Worm (Caenorhabditis elegans) whole organism, L4 larva: Measurements from ENCODE around the gene suex-2.

Source experiments
- F37D6.2 ChIP-seq: sonication (generic microtip); optimal IDR thresholded peaks from 2 replicates; lab custom pipeline; 2016; ENCODE audit warnings: mild to moderate bottlenecking, missing genetic modification characterization, missing compliant biosample characterization
- T26A8.4 ChIP-seq: fragments of 200-800 bp; sonication (Bioruptor generic); IDR thresholded peaks from 2 replicates; pipeline ENCODE4 v1.3.6; 2022; ENCODE audit warnings: missing genetic modification characterization, missing compliant biosample characterization
- Y105C5A.15 ChIP-seq: fragments of 200-800 bp; sonication (Bioruptor generic); IDR thresholded peaks from 2 replicates; pipeline ENCODE4 v1.3.6; 2022; ENCODE audit warnings: missing genetic modification characterization, missing compliant biosample characterization
- Y5F2A.4 ChIP-seq: fragments of 200-800 bp; sonication (Bioruptor generic); optimal IDR thresholded peaks from 2 replicates; lab custom pipeline; 2018; ENCODE audit warnings: mild to moderate bottlenecking, missing genetic modification characterization, missing compliant biosample characterization
- Y75B8A.6 ChIP-seq: fragments of 200-800 bp; sonication (Bioruptor generic); IDR thresholded peaks from 2 replicates; pipeline ENCODE4 v1.3.6; 2022; ENCODE audit warnings: missing genetic modification reagents, missing genetic modification characterization, missing compliant biosample characterization
- ZK337.2 ChIP-seq: fragments of 200-800 bp; sonication (Bioruptor generic); IDR thresholded peaks from 2 replicates; pipeline ENCODE4 v1.3.6; 2022; ENCODE audit warnings: missing genetic modification reagents, missing genetic modification characterization, missing compliant biosample characterization
- ZK546.5 ChIP-seq, 2 experiments: sonication (generic microtip); optimal IDR thresholded peaks; 2 replicates each; lab custom pipeline; 2017; ENCODE audit warnings: missing biosample characterization in 2 of 2, missing genetic modification characterization in 2 of 2
- attf-4 ChIP-seq: sonication (generic microtip); optimal IDR thresholded peaks from 3 replicates; lab custom pipeline; 2017; ENCODE audit warnings: missing biosample characterization, missing genetic modification characterization
- ceh-20 ChIP-seq: fragments of 200-800 bp; sonication (Bioruptor generic); IDR thresholded peaks from 2 replicates; pipeline ENCODE4 v1.3.6; 2022; ENCODE audit warnings: missing genetic modification reagents, missing genetic modification characterization, missing compliant biosample characterization
- ceh-28 ChIP-seq: fragments of 150-350 bp; optimal IDR thresholded peaks from 2 replicates; lab custom pipeline; 2014; ENCODE audit warnings: missing biosample characterization, missing genetic modification reagents, missing genetic modification characterization
- ceh-32 ChIP-seq: sonication (generic microtip); optimal IDR thresholded peaks from 2 replicates; lab custom pipeline; 2016; ENCODE audit warnings: mild to moderate bottlenecking, missing genetic modification characterization, missing compliant biosample characterization; ENCODE audit not compliant: poor library complexity
- ceh-62 ChIP-seq: sonication (generic microtip); optimal IDR thresholded peaks from 2 replicates; lab custom pipeline; 2017; ENCODE audit warnings: missing biosample characterization, missing genetic modification characterization
- ces-1 ChIP-seq: fragments of 150-350 bp; sonication (generic microtip); optimal IDR thresholded peaks from 4 replicates; lab custom pipeline; 2014; ENCODE audit warnings: missing biosample characterization, missing genetic modification reagents, missing genetic modification characterization
- daf-12 ChIP-seq: fragments of 150-350 bp; optimal IDR thresholded peaks from 2 replicates; lab custom pipeline; 2014; ENCODE audit warnings: missing biosample characterization, missing genetic modification reagents, missing genetic modification characterization
- daf-19 ChIP-seq: fragments of 200-800 bp; sonication (Bioruptor generic); conservative IDR thresholded peaks from 2 replicates; pipeline ENCODE4 v1.3.6; 2022; ENCODE audit warnings: missing genetic modification characterization, missing compliant biosample characterization
- dmd-6 ChIP-seq: fragments of 200-800 bp; sonication (Bioruptor generic); IDR thresholded peaks from 2 replicates; pipeline ENCODE4 v1.3.6; 2022; ENCODE audit warnings: missing genetic modification reagents, missing genetic modification characterization, missing compliant biosample characterization
- dmd-8 ChIP-seq: fragments of 200-800 bp; sonication (Bioruptor generic); IDR thresholded peaks from 2 replicates; pipeline ENCODE4 v1.3.6; 2022; ENCODE audit warnings: missing genetic modification characterization, missing compliant biosample characterization
- dmd-9 ChIP-seq: fragments of 200-800 bp; sonication (Bioruptor generic); IDR thresholded peaks from 2 replicates; pipeline ENCODE4 v1.3.6; 2022; ENCODE audit warnings: missing genetic modification reagents, missing genetic modification characterization, missing compliant biosample characterization
- duxl-1 ChIP-seq: sonication (generic microtip); optimal IDR thresholded peaks from 2 replicates; lab custom pipeline; 2016; ENCODE audit warnings: mild to moderate bottlenecking, missing genetic modification characterization, moderate library complexity, missing compliant biosample characterization; ENCODE audit not compliant: poor library complexity
- dve-1 ChIP-seq: sonication (generic microtip); optimal IDR thresholded peaks from 2 replicates; lab custom pipeline; 2017; ENCODE audit warnings: antibody characterized with exemption, mild to moderate bottlenecking, missing genetic modification characterization, missing compliant biosample characterization; ENCODE audit not compliant: insufficient read depth
- egl-27 ChIP-seq: sonication (generic microtip); optimal IDR thresholded peaks from 3 replicates; lab custom pipeline; 2017; ENCODE audit warnings: missing biosample characterization, missing genetic modification reagents, missing genetic modification characterization
- egl-43 ChIP-seq: fragments of 200-800 bp; sonication (Bioruptor generic); IDR thresholded peaks from 2 replicates; pipeline ENCODE4 v1.3.6; 2022; ENCODE audit warnings: missing genetic modification reagents, missing genetic modification characterization, missing compliant biosample characterization
- gei-8 ChIP-seq: fragments of 200-800 bp; sonication (Bioruptor generic); optimal IDR thresholded peaks from 2 replicates; lab custom pipeline; 2018; ENCODE audit warnings: mild to moderate bottlenecking, missing genetic modification characterization, missing compliant biosample characterization
- hlh-11 ChIP-seq: fragments of 200-800 bp; sonication (Bioruptor generic); optimal IDR thresholded peaks from 2 replicates; lab custom pipeline; 2018; ENCODE audit warnings: mild to moderate bottlenecking, missing genetic modification characterization, missing compliant biosample characterization
- lin-1 ChIP-seq: fragments of 200-800 bp; sonication (Bioruptor generic); IDR thresholded peaks from 2 replicates; pipeline ENCODE4 v1.3.6; 2022; ENCODE audit warnings: missing genetic modification reagents, missing genetic modification characterization, missing compliant biosample characterization
- lin-13 ChIP-seq: fragments of 150-350 bp; optimal IDR thresholded peaks from 2 replicates; lab custom pipeline; 2014; ENCODE audit warnings: missing biosample characterization, missing genetic modification reagents, missing genetic modification characterization
- lin-15B ChIP-seq: fragments of 150-350 bp; sonication (generic microtip); optimal IDR thresholded peaks from 3 replicates; lab custom pipeline; 2014; ENCODE audit warnings: missing biosample characterization, missing genetic modification characterization
- lin-29 ChIP-seq: fragments of 200-800 bp; sonication (Bioruptor generic); IDR thresholded peaks from 2 replicates; pipeline ENCODE4 v1.3.6; 2022; ENCODE audit warnings: missing genetic modification reagents, missing genetic modification characterization, missing compliant biosample characterization
- lir-3 ChIP-seq: sonication (generic microtip); optimal IDR thresholded peaks from 2 replicates; lab custom pipeline; 2016; ENCODE audit warnings: mild to moderate bottlenecking, missing genetic modification characterization, missing compliant biosample characterization
- madf-5 ChIP-seq, 2 experiments: fragments of 200-800 bp; sonication (Bioruptor generic); IDR thresholded peaks; 2 replicates each; pipeline ENCODE4 v1.3.6; 2022; ENCODE audit warnings: missing compliant biosample characterization in 2 of 2, missing genetic modification characterization in 2 of 2
- madf-9 ChIP-seq: fragments of 200-800 bp; sonication (Bioruptor generic); conservative IDR thresholded peaks from 2 replicates; pipeline ENCODE4 v1.3.6; 2022; ENCODE audit warnings: missing genetic modification reagents, missing genetic modification characterization, missing compliant biosample characterization
- mdl-1 ChIP-seq, 2 experiments: fragments of 150-350 bp in 1 of 2; sonication (generic microtip) in 1 of 2; optimal IDR thresholded peaks; 2 replicates each; lab custom pipeline; 2014 to 2017; ENCODE audit warnings: missing biosample characterization in 2 of 2, missing genetic modification characterization in 2 of 2
- mes-2 ChIP-seq: sonication (generic microtip); optimal IDR thresholded peaks from 2 replicates; lab custom pipeline; 2016; ENCODE audit warnings: missing genotype, mild to moderate bottlenecking, missing genetic modification characterization, missing compliant biosample characterization; ENCODE audit not compliant: poor library complexity, severe bottlenecking
- mxl-2 ChIP-seq: fragments of 200-800 bp; sonication (Bioruptor generic); conservative IDR thresholded peaks from 2 replicates; pipeline ENCODE4 v1.3.6; 2022; ENCODE audit warnings: missing genetic modification reagents, missing genetic modification characterization, missing compliant biosample characterization
- mxl-3 ChIP-seq: fragments of 200-800 bp; sonication (Bioruptor generic); optimal IDR thresholded peaks from 2 replicates; lab custom pipeline; 2018; ENCODE audit warnings: mild to moderate bottlenecking, missing genetic modification characterization, missing compliant biosample characterization
- nhr-10 ChIP-seq: fragments of 150-350 bp; optimal IDR thresholded peaks from 2 replicates; lab custom pipeline; 2014; ENCODE audit warnings: missing biosample characterization, missing genetic modification characterization
- nhr-237 ChIP-seq: sonication (generic microtip); optimal IDR thresholded peaks from 2 replicates; lab custom pipeline; 2017; ENCODE audit warnings: missing biosample characterization, missing genetic modification characterization
- nhr-6 ChIP-seq: fragments of 150-350 bp; optimal IDR thresholded peaks from 2 replicates; lab custom pipeline; 2014; ENCODE audit warnings: missing biosample characterization, missing genetic modification characterization
- nhr-76 ChIP-seq: fragments of 150-350 bp; optimal IDR thresholded peaks from 2 replicates; lab custom pipeline; 2014; ENCODE audit warnings: missing biosample characterization, missing genetic modification characterization
- pha-4 ChIP-seq, 2 experiments: fragments of 150-350 bp in 1 of 2; fragments of 200-800 bp in 1 of 2; sonication (Bioruptor generic) in 1 of 2; IDR thresholded peaks in 1 of 2; optimal IDR thresholded peaks in 1 of 2; 2 replicates each; pipeline versions ENCODE4 v1.3.6 to Lab custom; 2014 to 2022; ENCODE audit warnings: missing genetic modification characterization in 2 of 2, missing genetic modification reagents in 2 of 2, missing biosample characterization in 1 of 2, missing compliant biosample characterization in 1 of 2
- php-3 ChIP-seq: fragments of 200-800 bp; sonication (Bioruptor generic); IDR thresholded peaks from 2 replicates; pipeline ENCODE4 v1.3.6; 2022; ENCODE audit warnings: missing genetic modification reagents, missing genetic modification characterization, missing compliant biosample characterization
- saeg-2 ChIP-seq: fragments of 200-800 bp; sonication (Bioruptor generic); IDR thresholded peaks from 2 replicates; pipeline ENCODE4 v1.3.6; 2022; ENCODE audit warnings: missing genetic modification reagents, missing genetic modification characterization, missing compliant biosample characterization
- sdz-12 ChIP-seq: fragments of 200-800 bp; sonication (Bioruptor generic); optimal IDR thresholded peaks from 2 replicates; lab custom pipeline; 2018; ENCODE audit warnings: mild to moderate bottlenecking, missing genetic modification characterization, missing compliant biosample characterization
- snpc-4 ChIP-seq: fragments of 150-350 bp; optimal IDR thresholded peaks from 2 replicates; lab custom pipeline; 2014; ENCODE audit warnings: missing biosample characterization, missing genetic modification characterization
- spr-1 ChIP-seq: sonication (generic microtip); optimal IDR thresholded peaks from 2 replicates; lab custom pipeline; 2016; ENCODE audit warnings: mild to moderate bottlenecking, missing genetic modification characterization, missing compliant biosample characterization
- tra-1 ChIP-seq: fragments of 200-800 bp; sonication (Bioruptor generic); IDR thresholded peaks from 2 replicates; pipeline ENCODE4 v1.3.6; 2022; ENCODE audit warnings: missing genetic modification reagents, missing genetic modification characterization, missing compliant biosample characterization
- unc-130 ChIP-seq: sonication (generic microtip); optimal IDR thresholded peaks from 2 replicates; lab custom pipeline; 2016; ENCODE audit warnings: missing genetic modification reagents, missing genetic modification characterization, missing compliant biosample characterization
- unc-39 ChIP-seq: sonication (generic microtip); optimal IDR thresholded peaks from 2 replicates; lab custom pipeline; 2017; ENCODE audit warnings: missing biosample characterization, missing genetic modification characterization
- zfp-3 ChIP-seq: fragments of 200-800 bp; sonication (Bioruptor generic); conservative IDR thresholded peaks from 2 replicates; pipeline ENCODE4 v1.3.6; 2022; ENCODE audit warnings: missing genetic modification reagents, missing genetic modification characterization, missing compliant biosample characterization
- zip-11 ChIP-seq: fragments of 200-800 bp; sonication (Bioruptor generic); IDR thresholded peaks from 2 replicates; pipeline ENCODE4 v1.3.6; 2022; ENCODE audit warnings: missing genetic modification characterization, missing compliant biosample characterization

suex-2 gene

DNA sequence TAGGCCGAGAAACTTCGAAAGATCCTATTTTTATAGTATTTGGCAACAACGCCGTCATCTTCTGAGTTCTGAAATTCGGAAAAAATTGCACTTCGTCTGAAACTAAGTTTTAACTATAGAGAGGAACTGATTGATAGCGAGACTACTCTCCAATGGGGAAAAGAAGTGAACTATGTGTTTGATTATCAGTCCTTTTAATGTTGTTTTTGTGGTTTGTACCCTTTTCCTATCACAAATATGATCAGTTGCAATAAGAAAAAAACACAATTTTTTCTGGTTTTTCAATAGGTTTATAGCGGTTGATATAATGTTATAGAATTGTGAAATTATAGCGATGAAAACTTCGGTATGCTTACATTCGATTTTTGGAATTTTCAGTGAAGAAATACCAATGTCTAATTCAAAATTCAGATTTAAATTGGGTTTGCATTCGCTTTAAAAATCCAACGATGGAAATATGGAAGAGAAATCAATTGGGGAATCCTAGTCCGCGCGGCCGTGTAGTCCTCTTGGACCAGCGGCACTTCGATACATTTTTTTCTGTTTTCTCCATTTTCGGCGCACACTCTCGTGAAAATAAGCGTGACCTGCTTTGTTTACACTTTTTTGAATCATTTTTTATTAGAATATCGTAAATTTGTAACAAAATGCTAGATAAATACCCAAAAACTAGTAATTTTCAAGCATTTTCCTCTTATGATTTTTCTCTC, 5.3 kb downstream of the suex-2 start, which contains the start of gene C53B4.3 (continued):
- TF ChIP-seq sdz-12 (no peak), dmd-6 (GFP tag; lab: Robert Waterston, UW) (peak; percentile 64), mdl-1 (tag; optimal IDR thresholded peaks at IDR 0.05; lab: Kevin White, UChicago) (peak in 1 of 2 experiments; percentile 32), tra-1 (GFP tag; lab: Robert Waterston, UW) (no peak), dmd-8 (no peak), dmd-9 (peak; percentile 91), Y75B8A.6 (GFP tag; lab: Robert Waterston, UW) (no peak), pha-4 (GFP tag; IDR thresholded peaks at IDR 0.05; lab: Robert Waterston, UW) (no peak), pha-4 (tag; optimal IDR thresholded peaks at IDR 0.05; lab: Kevin White, UChicago) (peak; percentile 48), snpc-4 (tag; lab: Kevin White, UChicago) (no peak), ceh-20 (no peak; the same call in 1 of the 2 replicates), T26A8.4 (GFP tag; lab: Robert Waterston, UW) (no peak), nhr-10 (tag; lab: Kevin White, UChicago) (no peak), daf-12 (tag; lab: Kevin White, UChicago) (no peak), mes-2 (tag; lab: Kevin White, UChicago) (peak; percentile 98), php-3 (GFP tag; lab: Robert Waterston, UW) (no peak), dve-1 (tag; lab: Kevin White, UChicago) (peak; percentile 23), spr-1 (tag; lab: Kevin White, UChicago) (no peak), egl-27 (no peak), Y105C5A.15 (GFP tag; lab: Robert Waterston, UW) (no peak), nhr-237 (tag; lab: Kevin White, UChicago) (no peak), daf-19 (GFP tag; lab: Robert Waterston, UW) (no peak), gei-8 (GFP tag; lab: Kevin White, UChicago) (no peak), lin-13 (no peak), nhr-76 (tag; lab: Kevin White, UChicago) (no peak), zfp-3 (GFP tag; lab: Robert Waterston, UW) (no peak), ZK546.5 (tag; optimal IDR thresholded peaks at IDR 0.05; lab: Kevin White, UChicago) (no peak), ceh-32 (tag; lab: Kevin White, UChicago) (no peak), unc-130 (GFP tag; lab: Kevin White, UChicago) (peak; percentile 85), unc-39 (tag; lab: Kevin White, UChicago) (no peak), F37D6.2 (no peak), ceh-28 (no peak), ces-1 (GFP tag; lab: Kevin White, UChicago) (no peak), mxl-3 (GFP tag; lab: Kevin White, UChicago) (peak; percentile 14), nhr-6 (tag; lab: Kevin White, UChicago) (no peak), Y5F2A.4 (no peak), saeg-2 (GFP tag; lab: Robert Waterston, UW) (no peak), lir-3 (tag; lab: Kevin White, UChicago) (no peak), mxl-2 (GFP tag; lab: Robert Waterston, UW) (no peak), attf-4 (tag; lab: Kevin White, UChicago) (no peak), duxl-1 (tag; lab: Kevin White, UChicago) (peak; percentile 57), egl-43 (GFP tag; lab: Robert Waterston, UW) (no peak), madf-9 (GFP tag; lab: Robert Waterston, UW) (0 out of 2 replicates have a peak, but pooled peaks have one; percentile 42), hlh-11 (tag; lab: Kevin White, UChicago) (peak; percentile 44), madf-5 (GFP tag; IDR thresholded peaks at IDR 0.05; lab: Robert Waterston, UW) (no peak), ZK337.2 (peak; percentile 90), ceh-62 (no peak), lin-29 (GFP tag; lab: Robert Waterston, UW) (no peak), zip-11 (GFP tag; lab: Robert Waterston, UW) (no peak), lin-1 (GFP tag; lab: Robert Waterston, UW) (no peak), lin-15B (tag; lab: Kevin White, UChicago) (no peak)
